Worm (Caenorhabditis elegans) whole organism, young adult: Measurements from ENCODE around the gene K12H4.6.

Experiments
- B0035.1 ChIP-seq: sonication (generic microtip); optimal IDR thresholded peaks from 2 replicates; lab custom pipeline; 2016; ENCODE audit warnings: missing genetic modification characterization, mild to moderate bottlenecking, missing compliant biosample characterization, missing genotype, missing genetic modification reagents
- B0336.3 ChIP-seq: fragments of 200-800 bp; sonication (Bioruptor generic); IDR thresholded peaks from 2 replicates; pipeline ENCODE4 v1.3.6; 2022; ENCODE audit warnings: missing genetic modification characterization, missing compliant biosample characterization
- C06A6.2 ChIP-seq: fragments of 200-800 bp; sonication (Bioruptor generic); conservative IDR thresholded peaks from 2 replicates; pipeline ENCODE4 v1.3.6; 2022; ENCODE audit warnings: missing genetic modification characterization, missing compliant biosample characterization
- D2030.7 ChIP-seq: fragments of 200-800 bp; sonication (Bioruptor generic); IDR thresholded peaks from 2 replicates; pipeline ENCODE4 v1.3.6; 2022; ENCODE audit warnings: missing genetic modification reagents, missing genetic modification characterization, missing compliant biosample characterization
- F10E7.11 ChIP-seq: sonication (generic microtip); optimal IDR thresholded peaks from 2 replicates; lab custom pipeline; 2017; ENCODE audit warnings: mild to moderate bottlenecking, missing genetic modification characterization, moderate library complexity, missing compliant biosample characterization
- F33H1.4 ChIP-seq: fragments of 200-800 bp; sonication (Bioruptor generic); IDR thresholded peaks from 2 replicates; pipeline ENCODE4 v1.3.6; 2022; ENCODE audit warnings: missing genetic modification reagents, missing genetic modification characterization, missing compliant biosample characterization
- F52B5.7 ChIP-seq: sonication (generic microtip); optimal IDR thresholded peaks from 2 replicates; lab custom pipeline; 2016; ENCODE audit warnings: mild to moderate bottlenecking, missing genetic modification characterization, missing compliant biosample characterization
- K12H6.12 ChIP-seq: fragments of 200-800 bp; sonication (Bioruptor generic); optimal IDR thresholded peaks from 2 replicates; lab custom pipeline; 2018; ENCODE audit warnings: mild to moderate bottlenecking, missing genetic modification characterization, missing compliant biosample characterization
- Y53F4B.3 ChIP-seq: fragments of 200-800 bp; sonication (Bioruptor generic); IDR thresholded peaks from 2 replicates; pipeline ENCODE4 v1.3.6; 2022; ENCODE audit warnings: missing genetic modification reagents, missing genetic modification characterization, missing compliant biosample characterization
- ama-1 ChIP-seq, 3 experiments: fragments of 150-350 bp in 1 of 3; sonication (generic microtip) in 2 of 3; optimal IDR thresholded peaks; 2 replicates each; lab custom pipeline; 2014 to 2018; ENCODE audit warnings: missing biosample characterization in 2 of 3, missing genetic modification characterization in 2 of 3, missing genetic modification reagents in 2 of 3
- ccch-3 ChIP-seq: fragments of 200-800 bp; sonication (Bioruptor generic); optimal IDR thresholded peaks from 2 replicates; lab custom pipeline; 2018; ENCODE audit warnings: mild to moderate bottlenecking, missing genetic modification characterization, missing compliant biosample characterization
- cebp-2 ChIP-seq: fragments of 200-800 bp; sonication (Bioruptor generic); IDR thresholded peaks from 2 replicates; pipeline ENCODE4 v1.3.6; 2022; ENCODE audit warnings: missing genetic modification characterization, missing compliant biosample characterization
- ceh-27 ChIP-seq: fragments of 200-800 bp; sonication (Bioruptor generic); optimal IDR thresholded peaks from 2 replicates; lab custom pipeline; 2018; ENCODE audit warnings: mild to moderate bottlenecking, missing genetic modification characterization, moderate library complexity, missing compliant biosample characterization
- ceh-91 ChIP-seq: fragments of 200-800 bp; sonication (Bioruptor generic); IDR thresholded peaks from 2 replicates; pipeline ENCODE4 v1.3.6; 2022; ENCODE audit warnings: missing genetic modification reagents, missing genetic modification characterization, missing compliant biosample characterization
- dpl-1 ChIP-seq: fragments of 150-350 bp; optimal IDR thresholded peaks from 2 replicates; lab custom pipeline; 2014; ENCODE audit warnings: missing biosample characterization, missing genetic modification reagents, missing genetic modification characterization
- efl-1 ChIP-seq: fragments of 150-350 bp; optimal IDR thresholded peaks from 2 replicates; lab custom pipeline; 2014; ENCODE audit warnings: missing biosample characterization, missing genetic modification reagents, missing genetic modification characterization
- ets-4 ChIP-seq: fragments of 200-800 bp; sonication (Bioruptor generic); optimal IDR thresholded peaks from 2 replicates; lab custom pipeline; 2018; ENCODE audit warnings: mild to moderate bottlenecking, missing genetic modification characterization, missing compliant biosample characterization
- gei-17 ChIP-seq: fragments of 200-800 bp; sonication (Bioruptor generic); optimal IDR thresholded peaks from 2 replicates; lab custom pipeline; 2018; ENCODE audit warnings: mild to moderate bottlenecking, missing genetic modification characterization, missing compliant biosample characterization
- hmg-1.2 ChIP-seq: fragments of 200-800 bp; sonication (Bioruptor generic); IDR thresholded peaks from 2 replicates; pipeline ENCODE4 v1.3.6; 2022; ENCODE audit warnings: missing genetic modification reagents, missing genetic modification characterization, missing compliant biosample characterization
- lsl-1 ChIP-seq: fragments of 200-800 bp; sonication (Bioruptor generic); optimal IDR thresholded peaks from 2 replicates; lab custom pipeline; 2018; ENCODE audit warnings: mild to moderate bottlenecking, missing genetic modification characterization, moderate library complexity, missing compliant biosample characterization
- lsy-27 ChIP-seq: sonication (generic microtip); optimal IDR thresholded peaks from 2 replicates; lab custom pipeline; 2017; ENCODE audit warnings: missing genetic modification characterization, mild to moderate bottlenecking, missing compliant biosample characterization, antibody characterized with exemption, missing genotype, borderline replicate concordance; ENCODE audit not compliant: insufficient read depth
- madf-6 ChIP-seq: fragments of 200-800 bp; sonication (Bioruptor generic); IDR thresholded peaks from 2 replicates; pipeline ENCODE4 v1.3.6; 2022; ENCODE audit warnings: missing genetic modification reagents, missing genetic modification characterization, missing compliant biosample characterization
- mcd-1 ChIP-seq: fragments of 200-800 bp; sonication (Bioruptor generic); IDR thresholded peaks from 2 replicates; pipeline ENCODE4 v1.3.6; 2022; ENCODE audit warnings: missing genetic modification reagents, missing genetic modification characterization, missing compliant biosample characterization
- mel-28 ChIP-seq: sonication (generic microtip); optimal IDR thresholded peaks from 2 replicates; lab custom pipeline; 2016; ENCODE audit warnings: borderline replicate concordance, mild to moderate bottlenecking, missing genetic modification characterization, missing compliant biosample characterization
- nfyb-1 ChIP-seq: fragments of 200-800 bp; sonication (Bioruptor generic); IDR thresholded peaks from 2 replicates; pipeline ENCODE4 v1.3.6; 2022; ENCODE audit warnings: missing genetic modification reagents, missing genetic modification characterization, missing compliant biosample characterization
- nhr-179 ChIP-seq: sonication (generic microtip); optimal IDR thresholded peaks from 2 replicates; lab custom pipeline; 2016; ENCODE audit warnings: mild to moderate bottlenecking, missing genetic modification characterization, missing compliant biosample characterization
- nhr-80 ChIP-seq: sonication (generic microtip); optimal IDR thresholded peaks from 2 replicates; lab custom pipeline; 2016; ENCODE audit warnings: missing genetic modification characterization, missing compliant biosample characterization
- rpc-1 ChIP-seq, 2 experiments: fragments of 150-350 bp in 1 of 2; sonication (generic microtip) in 1 of 2; optimal IDR thresholded peaks; 2 replicates each; lab custom pipeline; 2014 to 2018; ENCODE audit warnings: missing biosample characterization in 1 of 2, missing genetic modification characterization in 1 of 2, missing genetic modification reagents in 1 of 2, missing genotype in 1 of 2
- sdz-38 ChIP-seq: sonication (generic microtip); optimal IDR thresholded peaks from 2 replicates; lab custom pipeline; 2016; ENCODE audit warnings: missing genotype, missing genetic modification characterization, missing compliant biosample characterization
- tbp1 ChIP-seq: fragments of 200-800 bp; sonication (Bioruptor generic); optimal IDR thresholded peaks from 2 replicates; lab custom pipeline; 2018; ENCODE audit warnings: mild to moderate bottlenecking, missing genetic modification characterization, missing compliant biosample characterization
- unc-130 ChIP-seq: sonication (generic microtip); optimal IDR thresholded peaks from 2 replicates; lab custom pipeline; 2016; ENCODE audit warnings: missing genetic modification reagents, missing genetic modification characterization, missing compliant biosample characterization
- unc-62 ChIP-seq: fragments of 150-350 bp; optimal IDR thresholded peaks from 2 replicates; lab custom pipeline; 2014; ENCODE audit warnings: missing biosample characterization, missing genetic modification reagents, missing genetic modification characterization
- ztf-25 ChIP-seq: fragments of 200-800 bp; sonication (Bioruptor generic); IDR thresholded peaks from 2 replicates; pipeline ENCODE4 v1.3.6; 2022; ENCODE audit warnings: missing genetic modification reagents, missing genetic modification characterization, missing compliant biosample characterization

K12H4.6 gene

DNA sequence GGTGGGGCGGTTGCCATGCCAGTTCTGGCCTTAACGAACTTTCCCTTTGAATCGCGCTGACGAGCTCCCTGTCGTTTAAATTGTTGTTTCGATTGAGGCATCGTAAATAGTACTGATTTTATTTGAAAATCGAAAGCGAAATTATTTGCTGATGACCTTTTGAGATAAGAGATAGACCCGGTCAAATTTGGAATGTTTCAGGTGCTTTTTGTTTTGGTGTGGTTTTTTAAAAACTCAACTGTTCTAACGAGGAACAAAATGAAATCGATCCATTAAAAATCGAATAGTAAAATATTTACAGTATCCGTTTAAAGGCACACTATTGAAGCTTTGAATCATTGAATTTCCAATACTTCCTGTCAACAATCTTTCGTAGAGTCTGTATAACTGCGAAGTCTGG, at the start of gene K12H4.6:
Gene K12H4.6 (minus strand): TSS at position 101 of the 400 bp plus-strand sequence.
- TF ChIP-seq nhr-179 (tag; lab: Kevin White, UChicago): no peak
- TF ChIP-seq mcd-1 (GFP tag; lab: Robert Waterston, UW): no peak
- TF ChIP-seq nfyb-1 (GFP tag; lab: Robert Waterston, UW): no peak
- TF ChIP-seq F10E7.11: no peak

DNA sequence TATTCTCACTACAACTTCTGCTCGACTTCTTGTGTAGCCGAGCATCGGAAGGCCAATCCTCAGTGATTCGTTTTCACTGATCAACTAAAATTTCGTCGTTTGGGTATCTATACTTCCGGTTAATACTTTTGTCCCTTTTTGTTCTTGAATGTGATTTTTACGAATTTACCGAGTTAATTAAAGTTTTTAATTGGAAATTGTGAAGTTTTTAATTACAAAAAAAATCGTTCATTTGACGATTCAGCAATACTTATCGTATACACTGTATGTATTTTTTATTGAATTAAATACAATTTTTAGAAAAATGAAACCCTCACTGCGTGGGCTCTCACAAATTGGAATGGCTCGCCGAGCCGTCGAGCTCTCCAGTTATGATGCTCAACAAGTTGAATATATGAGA, 48.7 kb upstream of the K12H4.6 start, which contains the start of gene idi-1:
Gene idi-1 (plus strand): TSS at position 301 of the 400 bp plus-strand sequence.
- TF ChIP-seq ccch-3 (GFP tag; lab: Kevin White, UChicago) (no peak), B0336.3 (GFP tag; lab: Robert Waterston, UW) (no peak), gei-17 (GFP tag; lab: Kevin White, UChicago) (no peak), nhr-80 (tag; lab: Kevin White, UChicago) (no peak), cebp-2 (GFP tag; lab: Robert Waterston, UW) (no peak), sdz-38 (tag; lab: Kevin White, UChicago) (no peak), K12H6.12 (tag; lab: Kevin White, UChicago) (no peak), unc-130 (GFP tag; lab: Kevin White, UChicago) (no peak), F52B5.7 (no peak)
- TF ChIP-seq, all 124 proteins: peak for 0

DNA sequence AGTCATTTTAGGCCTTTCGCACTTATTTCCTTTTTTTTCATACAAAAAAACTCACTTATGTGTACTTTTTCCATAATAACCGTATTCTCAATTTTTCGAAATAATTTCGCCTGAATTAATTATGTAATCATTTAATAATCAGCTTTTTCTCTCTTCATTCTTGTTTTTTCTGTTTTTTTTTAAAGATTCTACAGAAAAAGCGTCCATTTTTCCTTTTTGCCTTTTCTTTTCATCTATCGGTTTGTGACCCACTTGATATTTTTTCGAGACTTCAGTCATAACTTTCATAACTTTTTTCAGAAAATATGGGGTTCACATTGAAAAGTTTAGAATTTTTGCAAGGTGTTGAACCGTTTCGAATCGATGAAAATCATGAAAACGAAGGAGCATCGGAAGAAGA, 45.6 kb upstream of the K12H4.6 start, which contains the start of gene vms-1:
Gene vms-1 (plus strand): TSS at position 301 of the 400 bp plus-strand sequence.
- no peak for TF ChIP-seq cebp-2 (GFP tag; lab: Robert Waterston, UW)

ce11 chrIII:8085355-8085754, 42.7 kb upstream of the K12H4.6 start, which contains the start of the genes K06H7.7 and grp-1:
K06H7.7 (minus strand) TSS chrIII:8085475.
grp-1 (plus strand) TSS chrIII:8085705.
- no peak for TF ChIP-seq unc-62 (GFP tag; lab: Kevin White, UChicago)
- TF ChIP-seq hmg-1.2 (GFP tag; lab: Robert Waterston, UW): peak; percentile 27; the same call in 1 of the 2 replicates
- TF ChIP-seq ets-4: no peak
- TF ChIP-seq F33H1.4 (GFP tag; lab: Robert Waterston, UW): 0 out of 2 replicates have a peak, but pooled peaks have one; percentile 26
- TF ChIP-seq lsl-1 (GFP tag; lab: Kevin White, UChicago): peak; percentile 77
- no peak for TF ChIP-seq ceh-91
- TF ChIP-seq madf-6: peak; percentile 31; the same call in 1 of the 2 replicates
- TF ChIP-seq tbp1 (GFP tag; lab: Kevin White, UChicago): peak; percentile 1

ce11 chrIII:8080165-8080738, 37.6 kb upstream of the K12H4.6 start, which contains the start of the genes dcr-1 and apc-2:
dcr-1 (minus strand) TSS chrIII:8080281.
apc-2 (plus strand) TSS chrIII:8080629.
- TF ChIP-seq efl-1 (GFP tag; lab: Kevin White, UChicago) (peak; percentile 67), lsl-1 (GFP tag; lab: Kevin White, UChicago) (peak; percentile 68), rpc-1 (optimal IDR thresholded peaks at IDR 0.05; lab: Kevin White, UChicago) (no peak), rpc-1 (tag; optimal IDR thresholded peaks at IDR 0.05; lab: Kevin White, UChicago) (no peak), B0035.1 (no peak), dpl-1 (GFP tag; lab: Kevin White, UChicago) (peak; percentile 36), madf-6 (0 out of 2 replicates have a peak, but pooled peaks have one; percentile 35), F33H1.4 (GFP tag; lab: Robert Waterston, UW) (peak; percentile 63), D2030.7 (peak; percentile 32; the same call in 1 of the 2 replicates)

DNA sequence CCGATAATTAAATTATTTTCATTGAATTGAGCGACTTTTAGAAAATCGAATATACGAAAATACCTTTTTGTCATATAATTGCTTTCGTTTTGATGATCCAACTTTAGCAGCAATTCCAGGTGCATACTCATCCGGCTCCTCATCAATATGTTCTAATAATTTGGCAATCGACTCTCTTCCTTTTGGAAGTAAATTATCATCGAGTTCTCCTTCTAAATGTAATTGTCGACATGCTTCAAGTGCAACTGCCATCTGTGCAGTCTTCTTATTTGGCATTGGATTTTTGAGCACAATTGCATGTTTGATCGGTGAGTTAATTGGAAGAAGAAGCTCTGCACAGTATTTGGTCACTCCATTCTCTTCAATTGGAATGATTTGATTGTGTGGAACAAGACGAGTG, 34.5 kb upstream of the K12H4.6 start:
- TF ChIP-seq mel-28 (tag; lab: Kevin White, UChicago): no peak
- TF ChIP-seq C06A6.2: no peak
- no peak for TF ChIP-seq lsy-27
- no peak for TF ChIP-seq madf-6
- TF ChIP-seq ceh-27 (GFP tag; lab: Kevin White, UChicago): no peak
- no peak for TF ChIP-seq ama-1 (optimal IDR thresholded peaks at IDR 0.05; lab: Kevin White, UChicago)
- no peak for TF ChIP-seq ama-1 (GFP tag; optimal IDR thresholded peaks at IDR 0.05; lab: Kevin White, UChicago)
- TF ChIP-seq ztf-25: no peak
- no peak for TF ChIP-seq Y53F4B.3 (GFP tag; lab: Robert Waterston, UW)
